Worm (Caenorhabditis elegans): Measurements from ENCODE around the gene aipl-1.
A peak's percentile ranks its signal among the peaks of the same experiment; 100 is the strongest.
"Not testable (repeated sequence)": the region's sequence is repeated elsewhere in the genome, so short reads cannot be mapped to it uniquely, and the experiment has no call there.

The aipl-1 gene

DNA sequence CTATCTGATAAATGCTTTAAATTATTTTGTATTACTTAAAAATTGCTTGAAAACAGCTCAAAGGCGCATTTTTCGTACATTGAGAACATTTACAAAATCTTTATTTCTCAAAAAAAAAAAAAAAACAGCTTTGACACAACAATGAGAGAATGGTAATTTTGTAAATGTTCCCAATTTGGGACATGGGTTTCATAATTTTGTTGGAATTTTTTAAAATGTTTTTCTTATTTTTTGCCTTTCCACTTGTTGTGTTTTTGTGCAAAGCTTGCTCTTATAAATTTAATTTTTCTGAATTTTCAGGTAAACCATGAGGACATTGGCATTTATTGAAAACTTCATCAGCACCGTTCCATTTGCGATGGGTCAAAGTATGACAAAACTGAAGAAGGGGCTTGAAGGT is 24.9 kb downstream of the aipl-1 start, which contains the start of gene T01G5.7:
Gene T01G5.7 (plus strand): TSS at position 301 of the 400 bp plus-strand sequence.
- TF ChIP-seq ama-1 (optimal IDR thresholded peaks at IDR 0.05): no peak
- TF ChIP-seq sea-2 (GFP tag; optimal IDR thresholded peaks at IDR 0.05): no peak
- TF ChIP-seq ceh-9 (tag; optimal IDR thresholded peaks at IDR 0.05): no peak
- TF ChIP-seq nfya-1 (tag; optimal IDR thresholded peaks at IDR 0.05; ENCODE audit: insufficient read depth): no peak
- no peak for TF ChIP-seq unc-62 (GFP tag; optimal IDR thresholded peaks at IDR 0.05)
- TF ChIP-seq unc-39 (tag; optimal IDR thresholded peaks at IDR 0.05): no peak
- TF ChIP-seq ceh-82 (tag; optimal IDR thresholded peaks at IDR 0.05): no peak
- TF ChIP-seq lin-15B (tag; optimal IDR thresholded peaks at IDR 0.05): no peak
- TF ChIP-seq skn-1 (tag; optimal IDR thresholded peaks at IDR 0.05): no peak
- TF ChIP-seq elt-1 (tag; optimal IDR thresholded peaks at IDR 0.05): no peak
- TF ChIP-seq lsy-12 (tag; optimal IDR thresholded peaks at IDR 0.05): no peak
- no peak for TF ChIP-seq ceh-16 (tag; optimal IDR thresholded peaks at IDR 0.05)
- no peak for TF ChIP-seq hmg-11 (tag; optimal IDR thresholded peaks at IDR 0.05)
- TF ChIP-seq nhr-77 (tag; optimal IDR thresholded peaks at IDR 0.05): no peak

DNA sequence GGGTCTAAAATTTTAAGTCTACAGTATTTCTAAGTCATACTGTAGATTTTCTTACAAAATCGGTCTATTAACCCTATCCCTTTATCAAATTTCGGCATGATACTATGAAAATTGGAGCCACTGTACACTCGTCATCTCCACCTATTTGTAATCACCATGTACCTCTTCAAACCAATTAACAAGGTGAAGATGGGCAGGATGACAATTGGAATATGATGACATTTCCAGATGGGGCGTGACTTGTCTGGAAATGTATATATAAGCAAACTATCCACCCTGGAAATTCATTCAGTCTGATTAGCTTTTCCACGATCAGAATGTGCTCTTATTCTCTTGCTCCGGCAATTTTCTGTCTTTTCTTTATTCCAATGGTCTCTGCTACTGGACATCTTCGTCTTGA is 27.3 kb downstream of the aipl-1 start, which contains the start of gene Y75B12A.2:
Gene Y75B12A.2 (plus strand): TSS at position 301 of the 400 bp plus-strand sequence.
- TF ChIP-seq zag-1 (tag; optimal IDR thresholded peaks at IDR 0.05): no peak
- no peak for TF ChIP-seq nhr-28 (tag; optimal IDR thresholded peaks at IDR 0.05)
- TF ChIP-seq nhr-43 (tag; optimal IDR thresholded peaks at IDR 0.05; ENCODE audit: poor library complexity, severe bottlenecking): no peak
- no peak for TF ChIP-seq daf-12 (tag; optimal IDR thresholded peaks at IDR 0.05)
- TF ChIP-seq fkh-10 (GFP tag; optimal IDR thresholded peaks at IDR 0.05): no peak
- TF ChIP-seq nfya-1 (tag; optimal IDR thresholded peaks at IDR 0.05; ENCODE audit: insufficient read depth): no peak
- TF ChIP-seq ama-1 (optimal IDR thresholded peaks at IDR 0.05): no peak
- no peak for TF ChIP-seq jun-1 (tag; optimal IDR thresholded peaks at IDR 0.05)
- no peak for TF ChIP-seq nhr-11 (tag; optimal IDR thresholded peaks at IDR 0.05)
- no peak for TF ChIP-seq tbx-2 (tag; optimal IDR thresholded peaks at IDR 0.05)

DNA sequence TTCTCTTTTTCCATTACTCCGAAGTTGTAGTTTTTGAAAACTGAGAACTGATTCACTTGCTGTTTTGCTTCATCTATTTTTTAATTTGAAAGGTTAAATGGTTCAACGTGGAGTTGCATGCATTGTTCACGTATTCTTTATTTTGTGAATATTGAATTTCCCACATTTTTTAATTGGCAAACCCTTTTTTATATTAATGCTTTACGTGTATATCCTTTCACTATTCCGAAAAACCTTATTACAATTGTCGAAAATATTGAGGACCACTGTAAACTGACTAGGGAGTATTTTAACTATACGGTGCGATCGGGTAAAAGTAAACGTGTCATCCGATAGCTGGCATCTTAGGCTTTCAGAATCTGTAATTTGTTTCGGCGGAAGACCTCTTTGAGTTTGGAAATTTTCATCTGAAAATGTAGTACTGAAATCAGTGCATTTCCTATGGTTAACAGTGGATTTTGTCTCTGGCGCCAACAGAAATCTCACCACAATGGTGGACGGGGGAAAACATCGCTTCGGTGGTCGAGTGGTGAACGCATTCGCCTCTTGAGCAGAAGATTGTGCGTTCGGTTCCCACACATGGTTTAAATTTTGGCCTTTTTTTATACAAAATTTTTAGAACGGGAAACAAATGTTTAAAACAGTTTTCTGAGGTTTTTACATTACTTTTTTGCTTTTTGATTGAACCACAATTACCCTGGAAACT is 30.6 kb downstream of the aipl-1 start, which contains the start of gene C01G10.14:
Gene C01G10.14 (minus strand): TSS at position 51 of the 706 bp plus-strand sequence.
- TF ChIP-seq lin-15B, nhr-23, nhr-67 (tag; optimal IDR thresholded peaks at IDR 0.05): not testable (repeated sequence)

DNA sequence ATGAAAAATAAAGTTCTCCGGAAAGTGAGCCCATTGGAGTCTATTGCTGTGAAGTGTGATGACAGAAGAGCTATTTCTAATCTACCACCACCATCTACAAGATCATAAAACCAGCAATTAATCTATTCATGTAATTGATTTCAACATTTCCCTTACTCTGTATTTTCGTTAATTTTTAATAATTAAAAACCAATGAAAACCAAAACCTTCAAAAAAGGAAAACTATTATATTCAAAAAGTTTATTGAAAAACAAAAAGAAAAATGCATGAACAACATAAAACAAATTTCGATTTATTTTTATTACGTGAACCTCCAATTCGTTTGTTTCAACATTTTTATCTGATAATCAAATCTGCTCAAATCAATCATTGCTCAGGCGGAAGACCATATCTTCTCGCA is 37.2 kb downstream of the aipl-1 start, which contains the start of gene C01G10.1:
Gene C01G10.1 (plus strand): TSS at position 301 of the 400 bp plus-strand sequence.
- TF ChIP-seq ceh-16 (tag; optimal IDR thresholded peaks at IDR 0.05): no peak
- no peak for TF ChIP-seq egl-5 (tag; optimal IDR thresholded peaks at IDR 0.05)
- TF ChIP-seq fkh-2 (tag; optimal IDR thresholded peaks at IDR 0.05): no peak
- no peak for TF ChIP-seq pha-4 (tag; optimal IDR thresholded peaks at IDR 0.05)
- TF ChIP-seq nhr-25 (tag; optimal IDR thresholded peaks at IDR 0.05): no peak

DNA sequence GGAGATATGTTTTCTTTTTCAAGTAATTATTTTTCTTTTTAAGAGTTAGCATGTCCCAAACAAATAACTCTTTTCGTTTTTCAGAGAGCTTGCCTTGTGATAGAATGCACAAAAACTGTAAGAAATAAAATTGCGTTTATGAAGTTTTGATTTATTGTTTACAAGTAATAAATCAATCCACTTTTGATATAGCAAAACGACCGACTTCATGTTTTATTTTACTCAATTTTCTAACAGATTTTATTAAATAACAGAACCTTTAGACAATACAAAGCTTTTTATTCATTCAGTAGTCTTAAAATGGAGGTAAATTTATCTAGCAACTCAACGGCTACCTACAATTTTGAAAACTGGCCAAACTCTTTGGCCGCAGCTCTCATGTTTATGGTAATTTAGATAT is 41.9 kb downstream of the aipl-1 start, which contains the start of gene srx-78:
Gene srx-78 (plus strand): TSS at position 301 of the 400 bp plus-strand sequence.
- no peak for TF ChIP-seq elt-2 (tag; optimal IDR thresholded peaks at IDR 0.05)
- TF ChIP-seq nhr-237 (tag; optimal IDR thresholded peaks at IDR 0.05): no peak
- no peak for TF ChIP-seq ztf-11 (tag; optimal IDR thresholded peaks at IDR 0.05)
- TF ChIP-seq nhr-77 (tag; optimal IDR thresholded peaks at IDR 0.05): no peak
- TF ChIP-seq nfya-1 (tag; optimal IDR thresholded peaks at IDR 0.05; ENCODE audit: insufficient read depth): no peak
- no peak for TF ChIP-seq daf-12 (tag; optimal IDR thresholded peaks at IDR 0.05)

DNA sequence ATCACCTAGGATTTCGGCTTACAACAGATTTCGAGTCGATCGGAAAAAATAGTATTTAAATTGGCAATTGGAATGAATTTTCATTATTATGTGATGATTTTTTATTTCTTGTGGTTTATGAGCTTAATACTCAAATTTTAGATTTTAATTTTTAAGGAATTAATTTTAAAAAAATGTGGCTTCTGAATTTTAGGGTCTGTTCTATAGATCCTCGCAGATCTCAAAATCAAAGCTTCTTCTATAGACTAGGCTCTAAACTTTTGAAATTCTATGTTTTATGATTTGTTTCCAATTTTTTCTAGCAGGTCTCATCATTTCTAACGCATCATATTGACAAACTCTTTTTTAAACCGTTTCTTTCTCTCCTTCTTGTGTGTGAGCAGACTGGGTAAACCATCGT is 43.9 kb downstream of the aipl-1 start, which contains the start of gene txt-12:
Gene txt-12 (plus strand): TSS at position 301 of the 400 bp plus-strand sequence.
- TF ChIP-seq nhr-28 (tag; optimal IDR thresholded peaks at IDR 0.05) (no peak), pha-4 (tag; optimal IDR thresholded peaks at IDR 0.05) (peak; percentile 77)
